Worm (Caenorhabditis elegans) whole organism, L1 larva: ENCODE measurements around the gene srbc-59.

ENCODE experiments used
- aha-1 ChIP-seq: fragments of 150-350 bp; optimal IDR thresholded peaks from 2 replicates; lab custom pipeline; 2014; ENCODE audit warnings: missing biosample characterization, missing genetic modification characterization
- alr-1 ChIP-seq: fragments of 200-800 bp; sonication (Bioruptor generic); optimal IDR thresholded peaks from 2 replicates; lab custom pipeline; 2018; ENCODE audit warnings: borderline replicate concordance, mild to moderate bottlenecking, missing genetic modification characterization, missing compliant biosample characterization
- ceh-63 ChIP-seq: fragments of 200-800 bp; sonication (Bioruptor generic); optimal IDR thresholded peaks from 2 replicates; lab custom pipeline; 2018; ENCODE audit warnings: mild to moderate bottlenecking, missing genetic modification characterization, missing compliant biosample characterization
- ceh-82 ChIP-seq, 3 experiments: fragments of 150-350 bp in 1 of 3; sonication (generic microtip) in 2 of 3; optimal IDR thresholded peaks; 2 replicates each; lab custom pipeline; 2014 to 2017; ENCODE audit warnings: missing biosample characterization in 3 of 3, missing genetic modification characterization in 3 of 3
- ceh-88 ChIP-seq: fragments of 200-800 bp; sonication (Bioruptor generic); IDR thresholded peaks from 2 replicates; pipeline ENCODE4 v1.3.6; 2022; ENCODE audit warnings: missing genetic modification characterization, missing compliant biosample characterization
- ces-1 ChIP-seq: fragments of 150-350 bp; optimal IDR thresholded peaks from 2 replicates; lab custom pipeline; 2014; ENCODE audit warnings: missing biosample characterization, missing genetic modification reagents, missing genetic modification characterization
- dsc-1 ChIP-seq: sonication (generic microtip); optimal IDR thresholded peaks from 2 replicates; lab custom pipeline; 2016; ENCODE audit warnings: mild to moderate bottlenecking, missing genetic modification characterization, missing compliant biosample characterization
- efl-1 ChIP-seq, 4 experiments: fragments of 150-350 bp; optimal IDR thresholded peaks in 3 of 4; peaks in 1 of 4; 1 replicate in 1 of 4; 2 replicates in 3 of 4; lab custom pipeline; 2014; ENCODE audit warnings: missing biosample characterization in 2 of 4, missing genetic modification characterization in 2 of 4, missing genetic modification reagents in 2 of 4
- egl-13 ChIP-seq: sonication (generic microtip); optimal IDR thresholded peaks from 2 replicates; lab custom pipeline; 2016; ENCODE audit warnings: missing genotype, missing genetic modification reagents, missing genetic modification characterization, missing compliant biosample characterization
- elt-2 ChIP-seq: sonication (generic microtip); optimal IDR thresholded peaks from 2 replicates; lab custom pipeline; 2016; ENCODE audit warnings: missing genetic modification characterization, mild to moderate bottlenecking, inconsistent platforms, missing compliant biosample characterization, missing genetic modification reagents
- elt-3 ChIP-seq, 6 experiments: fragments of 150-350 bp in 1 of 6; sonication (generic microtip); optimal IDR thresholded peaks; 2 replicates each; lab custom pipeline; 2017 to 2018; ENCODE audit warnings: missing biosample characterization in 6 of 6, missing genetic modification characterization in 6 of 6, inconsistent platforms in 1 of 6
- ets-5 ChIP-seq: fragments of 200-800 bp; sonication (Bioruptor generic); IDR thresholded peaks from 2 replicates; pipeline ENCODE4 v1.3.6; 2022; ENCODE audit warnings: missing genetic modification characterization, missing compliant biosample characterization
- fkh-10 ChIP-seq: sonication (generic microtip); optimal IDR thresholded peaks from 2 replicates; lab custom pipeline; 2017; ENCODE audit warnings: missing biosample characterization, missing genetic modification reagents, missing genetic modification characterization
- fkh-4 ChIP-seq: sonication (generic microtip); optimal IDR thresholded peaks from 2 replicates; lab custom pipeline; 2016; ENCODE audit warnings: missing compliant biosample characterization, missing genetic modification characterization, borderline replicate concordance
- fos-1 ChIP-seq: fragments of 150-350 bp; optimal IDR thresholded peaks from 2 replicates; lab custom pipeline; 2014; ENCODE audit warnings: missing biosample characterization, missing genetic modification characterization
- hlh-4 ChIP-seq: sonication (generic microtip); optimal IDR thresholded peaks from 2 replicates; lab custom pipeline; 2016; ENCODE audit warnings: mild to moderate bottlenecking, missing genetic modification characterization, missing compliant biosample characterization
- lin-14 ChIP-seq: fragments of 200-800 bp; sonication (Bioruptor generic); optimal IDR thresholded peaks from 2 replicates; lab custom pipeline; 2018; ENCODE audit warnings: mild to moderate bottlenecking, missing genetic modification characterization, moderate library complexity, missing compliant biosample characterization
- lin-15B ChIP-seq: fragments of 150-350 bp; sonication (generic microtip); optimal IDR thresholded peaks from 3 replicates; lab custom pipeline; 2014; ENCODE audit warnings: missing biosample characterization, missing genetic modification characterization
- mab-9 ChIP-seq: fragments of 200-800 bp; sonication (Bioruptor generic); IDR thresholded peaks from 2 replicates; pipeline ENCODE4 v1.3.6; 2022; ENCODE audit warnings: missing genetic modification reagents, missing genetic modification characterization, missing compliant biosample characterization
- nhr-12 ChIP-seq: sonication (generic microtip); optimal IDR thresholded peaks from 2 replicates; lab custom pipeline; 2017; ENCODE audit warnings: missing biosample characterization, missing genetic modification characterization
- nhr-20 ChIP-seq: sonication (generic microtip); optimal IDR thresholded peaks from 2 replicates; lab custom pipeline; 2016; ENCODE audit warnings: mild to moderate bottlenecking, missing genetic modification characterization, missing compliant biosample characterization
- nhr-237 ChIP-seq: fragments of 150-350 bp; optimal IDR thresholded peaks from 2 replicates; lab custom pipeline; 2014; ENCODE audit warnings: missing biosample characterization, missing genetic modification characterization
- nhr-47 ChIP-seq: sonication (generic microtip); optimal IDR thresholded peaks from 2 replicates; lab custom pipeline; 2016; ENCODE audit warnings: mild to moderate bottlenecking, missing genetic modification characterization, moderate library complexity, missing compliant biosample characterization
- nhr-76 ChIP-seq: sonication (generic microtip); optimal IDR thresholded peaks from 2 replicates; lab custom pipeline; 2017; ENCODE audit warnings: missing biosample characterization, missing genetic modification characterization
- nhr-85 ChIP-seq: sonication (generic microtip); peaks from one replicate; lab custom pipeline; 2016; ENCODE audit warnings: missing genetic modification characterization, inconsistent platforms, missing compliant biosample characterization
- nhr-90 ChIP-seq: sonication (generic microtip); optimal IDR thresholded peaks from 2 replicates; lab custom pipeline; 2016; ENCODE audit warnings: mild to moderate bottlenecking, missing genetic modification characterization, missing compliant biosample characterization; ENCODE audit not compliant: poor library complexity
- skn-1 ChIP-seq: fragments of 150-350 bp; optimal IDR thresholded peaks from 2 replicates; lab custom pipeline; 2014; ENCODE audit warnings: missing biosample characterization, missing genetic modification characterization
- snpc-4 ChIP-seq: fragments of 150-350 bp; optimal IDR thresholded peaks from 2 replicates; lab custom pipeline; 2014; ENCODE audit warnings: missing biosample characterization, missing genetic modification characterization
- snu-23 ChIP-seq: sonication (generic microtip); optimal IDR thresholded peaks from 2 replicates; lab custom pipeline; 2016; ENCODE audit warnings: missing genetic modification characterization, missing compliant biosample characterization
- swsn-7 ChIP-seq: sonication (generic microtip); optimal IDR thresholded peaks from 2 replicates; lab custom pipeline; 2016; ENCODE audit warnings: missing genetic modification characterization, missing compliant biosample characterization
- xbp-1 ChIP-seq: sonication (generic microtip); optimal IDR thresholded peaks from 2 replicates; lab custom pipeline; 2016; ENCODE audit warnings: missing genetic modification characterization, missing compliant biosample characterization
- ztf-11 ChIP-seq, 2 experiments: sonication (generic microtip); optimal IDR thresholded peaks; 2 replicates each; lab custom pipeline; 2016 to 2017; ENCODE audit warnings: missing genetic modification characterization in 2 of 2, missing biosample characterization in 1 of 2, missing compliant biosample characterization in 1 of 2

srbc-59 gene

ce11 chrV:802726-803125 is 24.3 kb downstream of the srbc-59 start:
- no peak for TF ChIP-seq egl-13
- no peak for TF ChIP-seq mab-9
- TF ChIP-seq ceh-63 (GFP tag; lab: Kevin White, UChicago) = no peak
- no peak for TF ChIP-seq snpc-4 (tag; lab: Kevin White, UChicago)
- TF ChIP-seq alr-1 (tag; lab: Kevin White, UChicago) = no peak
- no peak for TF ChIP-seq skn-1 (tag; lab: Kevin White, UChicago)
- no peak for TF ChIP-seq nhr-90 (tag; lab: Kevin White, UChicago)
- no peak for TF ChIP-seq elt-3 (tag; optimal IDR thresholded peaks at IDR 0.05; lab: Kevin White, UChicago)
- no peak for TF ChIP-seq elt-2 (tag; lab: Kevin White, UChicago)
- no peak for TF ChIP-seq ces-1 (GFP tag; lab: Kevin White, UChicago)
- no peak for TF ChIP-seq nhr-237 (tag; lab: Kevin White, UChicago)
- no peak for TF ChIP-seq nhr-76 (tag; lab: Kevin White, UChicago)
- TF ChIP-seq lin-15B (tag; lab: Kevin White, UChicago) = no peak
- TF ChIP-seq, all 84 proteins: peak for 0

- TF ChIP-seq ets-5 (GFP tag; lab: Robert Waterston, UW) (no peak), skn-1 (tag; lab: Kevin White, UChicago) (no peak), nhr-12 (tag; lab: Kevin White, UChicago) (no peak), aha-1 (tag; lab: Kevin White, UChicago) (no peak), ceh-63 (GFP tag; lab: Kevin White, UChicago) (no peak), fkh-10 (GFP tag; lab: Kevin White, UChicago) (no peak), nhr-47 (tag; lab: Kevin White, UChicago) (no peak), nhr-76 (tag; lab: Kevin White, UChicago) (no peak), nhr-237 (tag; lab: Kevin White, UChicago) (no peak), fkh-4 (tag; lab: Kevin White, UChicago) (no peak)
Measured at ce11 chrV:803472-803871, 25.0 kb downstream of the srbc-59 start.

ce11 chrV:804485-804884 is 26.0 kb downstream of the srbc-59 start, which contains the start of gene nhr-270:
Gene nhr-270 (minus strand): TSS chrV:804741.
- TF ChIP-seq lin-14 (peak; percentile 32), nhr-85 (tag; lab: Kevin White, UChicago) (peak; percentile 41), fos-1 (tag; lab: Kevin White, UChicago) (no peak), ceh-88 (no peak)

ce11 chrV:808260-808659 is 29.8 kb downstream of the srbc-59 start:
- no peak for TF ChIP-seq nhr-12 (tag; lab: Kevin White, UChicago)
- no peak for TF ChIP-seq nhr-76 (tag; lab: Kevin White, UChicago)

- TF ChIP-seq skn-1 (tag; lab: Kevin White, UChicago) (peak; percentile 8), ceh-82 (tag; optimal IDR thresholded peaks at IDR 0.05; lab: Kevin White, UChicago) (peak in 1 of 3 experiments; percentile 39), nhr-20 (tag; lab: Kevin White, UChicago) (peak; percentile 32), aha-1 (tag; lab: Kevin White, UChicago) (no peak), elt-2 (tag; lab: Kevin White, UChicago) (no peak), ces-1 (GFP tag; lab: Kevin White, UChicago) (peak; percentile 12), ztf-11 (tag; optimal IDR thresholded peaks at IDR 0.05; lab: Kevin White, UChicago) (no peak), efl-1 (optimal IDR thresholded peaks at IDR 0.05; lab: Kevin White, UChicago) (peak in 1 of 2 experiments; percentile 2), efl-1 (GFP tag; optimal IDR thresholded peaks at IDR 0.05 in 1 of 2; lab: Kevin White, UChicago) (peak in 1 of 2 experiments; percentile 84), snu-23 (GFP tag; lab: Kevin White, UChicago) (peak; percentile 28), xbp-1 (no peak), fkh-10 (GFP tag; lab: Kevin White, UChicago) (peak; percentile 39), swsn-7 (tag; lab: Kevin White, UChicago) (peak; percentile 16), dsc-1 (peak; percentile 46), hlh-4 (no peak)
- TF ChIP-seq, all 84 proteins: peak for 9
Measured at ce11 chrV:810281-810862, 31.9 kb downstream of the srbc-59 start, which contains the start of gene R13D11.4. Gene R13D11.4 (plus strand): TSS chrV:810812.
